Worm (Caenorhabditis elegans) whole organism, mixed stage, embryonic: Measurements from ENCODE around the gene F14F9.3.

Experiments
- ces-1 ChIP-seq: fragments of 150-350 bp; optimal IDR thresholded peaks from 2 replicates; lab custom pipeline; 2014; ENCODE audit warnings: missing biosample characterization, missing genetic modification reagents, missing genetic modification characterization
- cnd-1 ChIP-seq: fragments of 200-800 bp; sonication (Bioruptor generic); optimal IDR thresholded peaks from 2 replicates; lab custom pipeline; 2018; ENCODE audit warnings: mild to moderate bottlenecking, missing genetic modification characterization, missing compliant biosample characterization
- lin-13 ChIP-seq: fragments of 150-350 bp; optimal IDR thresholded peaks from 2 replicates; lab custom pipeline; 2014; ENCODE audit warnings: missing biosample characterization, missing genetic modification characterization
- mab-5 ChIP-seq: fragments of 150-350 bp; optimal IDR thresholded peaks from 2 replicates; lab custom pipeline; 2014; ENCODE audit warnings: missing biosample characterization, missing genetic modification characterization
- mep-1 ChIP-seq: fragments of 150-350 bp; optimal IDR thresholded peaks from 2 replicates; lab custom pipeline; 2017; ENCODE audit warnings: missing biosample characterization, missing genetic modification reagents, missing genetic modification characterization, inconsistent platforms
- nhr-237 ChIP-seq: fragments of 150-350 bp; optimal IDR thresholded peaks from 2 replicates; lab custom pipeline; 2014; ENCODE audit warnings: missing biosample characterization, missing genetic modification characterization
- pha-4 ChIP-seq: fragments of 150-350 bp; optimal IDR thresholded peaks from 2 replicates; lab custom pipeline; 2018; ENCODE audit warnings: missing biosample characterization, missing genetic modification reagents, missing genetic modification characterization
- snpc-4 ChIP-seq: fragments of 150-350 bp; optimal IDR thresholded peaks from 2 replicates; lab custom pipeline; 2014; ENCODE audit warnings: missing biosample characterization, missing genetic modification characterization
- tbx-8 ChIP-seq: fragments of 200-800 bp; sonication (Bioruptor generic); optimal IDR thresholded peaks from 2 replicates; lab custom pipeline; 2018; ENCODE audit warnings: mild to moderate bottlenecking, missing genetic modification characterization, moderate library complexity, missing compliant biosample characterization
- unc-120 ChIP-seq: sonication (generic microtip); optimal IDR thresholded peaks from 2 replicates; lab custom pipeline; 2017; ENCODE audit warnings: missing genetic modification characterization, missing compliant biosample characterization; ENCODE audit not compliant: poor library complexity, severe bottlenecking

- TF ChIP-seq nhr-237 (tag; lab: Kevin White, UChicago) (no peak), mab-5 (no peak), mep-1 (no peak), tbx-8 (GFP tag; lab: Kevin White, UChicago) (no peak), snpc-4 (no peak), ces-1 (GFP tag; lab: Kevin White, UChicago) (no peak), pha-4 (tag; lab: Kevin White, UChicago) (no peak), lin-13 (tag; lab: Kevin White, UChicago) (no peak), unc-120 (tag; lab: Kevin White, UChicago) (no peak), cnd-1 (tag; lab: Kevin White, UChicago) (no peak)
Measured at ce11 chrV:5130018-5130417, 8.0 kb upstream of the F14F9.3 start, which contains the start of gene F14F9.8.
